Fruit fly (Drosophila melanogaster) whole organism, prepupa: ENCODE data around the gene Patr-1.
A peak's percentile ranks its signal among the peaks of the same experiment; 100 is the strongest.

Source experiments
- Blimp-1 ChIP-seq: fragments of 200-800 bp; sonication (Bioruptor generic); optimal IDR thresholded peaks from 3 replicates; lab custom pipeline; 2017; ENCODE audit warnings: missing biosample characterization, missing genetic modification characterization, mild to moderate bottlenecking, moderate library complexity, missing genetic modification reagents
- CG10631 ChIP-seq: fragments of 200-800 bp; sonication (Bioruptor generic); optimal IDR thresholded peaks from 2 replicates; lab custom pipeline; 2016; ENCODE audit warnings: missing biosample characterization, missing genetic modification characterization
- CG10669 ChIP-seq: fragments of 200-800 bp; sonication (Bioruptor generic); optimal IDR thresholded peaks from 3 replicates; lab custom pipeline; 2018; ENCODE audit warnings: missing biosample characterization, mild to moderate bottlenecking, missing genetic modification characterization, moderate library complexity
- CG11294 ChIP-seq: fragments of 200-800 bp; sonication (Bioruptor generic); IDR thresholded peaks from 2 replicates; pipeline ENCODE4 v1.3.6; 2022; ENCODE audit warnings: missing biosample characterization, missing genetic modification characterization
- CG11762 ChIP-seq: fragments of 200-800 bp; sonication (Bioruptor generic); optimal IDR thresholded peaks from 3 replicates; lab custom pipeline; 2016; ENCODE audit warnings: missing biosample characterization, missing genetic modification characterization; ENCODE audit not compliant: insufficient read depth
- CG11902 ChIP-seq: fragments of 200-800 bp; sonication (Bioruptor generic); optimal IDR thresholded peaks from 3 replicates; lab custom pipeline; 2016; ENCODE audit warnings: missing biosample characterization, missing genetic modification characterization
- CG15336 ChIP-seq: fragments of 200-800 bp; sonication (Bioruptor generic); IDR thresholded peaks from 2 replicates; pipeline ENCODE4 v1.3.6; 2022; ENCODE audit warnings: missing biosample characterization, missing genetic modification characterization
- CG1621 ChIP-seq: fragments of 200-800 bp; sonication (Bioruptor generic); optimal IDR thresholded peaks from 3 replicates; lab custom pipeline; 2018; ENCODE audit warnings: missing biosample characterization, mild to moderate bottlenecking, missing genetic modification characterization
- CG31627 ChIP-seq: fragments of 200-800 bp; sonication (Bioruptor generic); optimal IDR thresholded peaks from 3 replicates; lab custom pipeline; 2016; ENCODE audit warnings: missing biosample characterization, missing genetic modification characterization
- CG32006 ChIP-seq: fragments of 200-800 bp; sonication (Bioruptor generic); optimal IDR thresholded peaks from 3 replicates; lab custom pipeline; 2017; ENCODE audit warnings: missing biosample characterization, mild to moderate bottlenecking, missing genetic modification characterization
- CG34406 ChIP-seq: fragments of 200-800 bp; sonication (Bioruptor generic); optimal IDR thresholded peaks from 3 replicates; lab custom pipeline; 2016; ENCODE audit warnings: missing biosample characterization, missing genetic modification characterization
- CG3919 ChIP-seq: fragments of 200-800 bp; sonication (Bioruptor generic); optimal IDR thresholded peaks from 3 replicates; lab custom pipeline; 2016; ENCODE audit warnings: missing biosample characterization, missing genetic modification characterization
- CG4318 ChIP-seq: fragments of 200-800 bp; sonication (Bioruptor generic); optimal IDR thresholded peaks from 3 replicates; lab custom pipeline; 2017; ENCODE audit warnings: missing biosample characterization, mild to moderate bottlenecking, missing genetic modification characterization
- CG6276 ChIP-seq: fragments of 200-800 bp; sonication (Bioruptor generic); optimal IDR thresholded peaks from 2 replicates; lab custom pipeline; 2017; ENCODE audit warnings: missing biosample characterization, mild to moderate bottlenecking, missing genetic modification characterization
- CG6792 ChIP-seq: fragments of 200-800 bp; sonication (Bioruptor generic); optimal IDR thresholded peaks from 3 replicates; lab custom pipeline; 2016; ENCODE audit warnings: missing biosample characterization, missing genetic modification characterization
- CG7368 ChIP-seq: fragments of 200-800 bp; sonication (Bioruptor generic); optimal IDR thresholded peaks from 3 replicates; lab custom pipeline; 2016; ENCODE audit warnings: missing biosample characterization, missing genetic modification characterization
- CG8119 ChIP-seq: fragments of 200-800 bp; sonication (Bioruptor generic); IDR thresholded peaks from 3 replicates; pipeline ENCODE4 v1.3.6; 2022; ENCODE audit warnings: missing biosample characterization, missing genetic modification characterization
- CG8319 ChIP-seq: fragments of 200-800 bp; sonication (Bioruptor generic); optimal IDR thresholded peaks from 3 replicates; lab custom pipeline; 2016; ENCODE audit warnings: missing biosample characterization, missing genetic modification characterization
- CG8632 ChIP-seq: fragments of 200-800 bp; sonication (Bioruptor generic); optimal IDR thresholded peaks from 3 replicates; lab custom pipeline; 2016; ENCODE audit warnings: missing biosample characterization, missing genetic modification characterization
- CG9139 ChIP-seq: fragments of 200-800 bp; sonication (Bioruptor generic); optimal IDR thresholded peaks from 3 replicates; lab custom pipeline; 2017; ENCODE audit warnings: missing biosample characterization, mild to moderate bottlenecking, missing genetic modification characterization
- Eip93F ChIP-seq: fragments of 200-800 bp; sonication (Bioruptor generic); optimal IDR thresholded peaks from 2 replicates; lab custom pipeline; 2016; ENCODE audit warnings: missing biosample characterization, mild to moderate bottlenecking, missing genetic modification characterization
- Ets21C ChIP-seq: fragments of 200-800 bp; sonication (Bioruptor generic); optimal IDR thresholded peaks from 3 replicates; lab custom pipeline; 2016; ENCODE audit warnings: missing biosample characterization, missing genetic modification characterization
- Ets96B ChIP-seq: fragments of 200-800 bp; optimal IDR thresholded peaks from 2 replicates; lab custom pipeline; 2019; ENCODE audit warnings: missing biosample characterization, mild to moderate bottlenecking, missing genetic modification characterization, moderate library complexity
- Gug ChIP-seq: fragments of 200-800 bp; sonication (Bioruptor generic); IDR thresholded peaks from 2 replicates; pipeline ENCODE4 v1.3.6; 2022; ENCODE audit warnings: missing biosample characterization, missing genetic modification characterization
- Hr38 ChIP-seq: sonication (Bioruptor generic); optimal IDR thresholded peaks from 2 replicates; lab custom pipeline; 2016; ENCODE audit warnings: missing biosample characterization, missing genetic modification characterization
- Hr39 ChIP-seq: fragments of 200-800 bp; sonication (Bioruptor generic); optimal IDR thresholded peaks from 2 replicates; lab custom pipeline; 2016; ENCODE audit warnings: missing biosample characterization, missing genetic modification characterization
- Hr4 ChIP-seq: fragments of 200-800 bp; sonication (Bioruptor generic); optimal IDR thresholded peaks from 3 replicates; lab custom pipeline; 2016; ENCODE audit warnings: missing biosample characterization, missing genetic modification characterization
- Lpt ChIP-seq: fragments of 200-800 bp; sonication (Bioruptor generic); optimal IDR thresholded peaks from 3 replicates; lab custom pipeline; 2016; ENCODE audit warnings: missing biosample characterization, missing genetic modification characterization
- Met ChIP-seq: fragments of 200-800 bp; sonication (Bioruptor generic); optimal IDR thresholded peaks from 3 replicates; lab custom pipeline; 2016; ENCODE audit warnings: missing biosample characterization, missing genetic modification characterization
- OdsH ChIP-seq: fragments of 200-800 bp; sonication (Bioruptor generic); optimal IDR thresholded peaks from 3 replicates; lab custom pipeline; 2016; ENCODE audit warnings: missing biosample characterization, missing genetic modification characterization
- Smox ChIP-seq: fragments of 200-800 bp; sonication (Bioruptor generic); optimal IDR thresholded peaks from 3 replicates; lab custom pipeline; 2016; ENCODE audit warnings: missing biosample characterization, missing genetic modification characterization
- Sox102F ChIP-seq: fragments of 200-800 bp; sonication (Bioruptor generic); optimal IDR thresholded peaks from 2 replicates; lab custom pipeline; 2016; ENCODE audit warnings: missing biosample characterization, mild to moderate bottlenecking, missing genetic modification characterization
- Sox14 ChIP-seq: fragments of 200-800 bp; sonication (Bioruptor generic); optimal IDR thresholded peaks from 3 replicates; lab custom pipeline; 2016; ENCODE audit warnings: missing biosample characterization, missing genetic modification characterization
- Sox15 ChIP-seq: fragments of 200-800 bp; sonication (Bioruptor generic); optimal IDR thresholded peaks from 3 replicates; lab custom pipeline; 2016; ENCODE audit warnings: missing biosample characterization, missing genetic modification characterization
- achi ChIP-seq: fragments of 200-800 bp; sonication (Bioruptor generic); optimal IDR thresholded peaks from 3 replicates; lab custom pipeline; 2016; ENCODE audit warnings: missing biosample characterization, missing genetic modification characterization
- acj6 ChIP-seq: fragments of 200-800 bp; sonication (Bioruptor generic); optimal IDR thresholded peaks from 3 replicates; lab custom pipeline; 2016; ENCODE audit warnings: missing biosample characterization, missing genetic modification characterization
- cyc ChIP-seq: fragments of 200-800 bp; sonication (Bioruptor generic); optimal IDR thresholded peaks from 3 replicates; lab custom pipeline; 2016; ENCODE audit warnings: missing biosample characterization, missing genetic modification characterization
- dsx ChIP-seq: fragments of 200-800 bp; optimal IDR thresholded peaks from 3 replicates; lab custom pipeline; 2019; ENCODE audit warnings: missing biosample characterization, mild to moderate bottlenecking, missing genetic modification characterization, moderate library complexity; ENCODE audit not compliant: poor library complexity, severe bottlenecking
- eg ChIP-seq: fragments of 200-800 bp; sonication (Bioruptor generic); IDR thresholded peaks from 3 replicates; pipeline ENCODE4 v1.3.6; 2022; ENCODE audit warnings: missing biosample characterization, missing genetic modification characterization
- esn ChIP-seq: fragments of 200-800 bp; sonication (Bioruptor generic); optimal IDR thresholded peaks from 2 replicates; lab custom pipeline; 2016; ENCODE audit warnings: missing biosample characterization, mild to moderate bottlenecking, missing genetic modification characterization, moderate library complexity
- fd59A ChIP-seq: fragments of 200-800 bp; sonication (Bioruptor generic); optimal IDR thresholded peaks from 2 replicates; lab custom pipeline; 2017; ENCODE audit warnings: missing biosample characterization, mild to moderate bottlenecking, missing genetic modification characterization, missing genetic modification reagents
- fd85E ChIP-seq: fragments of 200-800 bp; sonication (Bioruptor generic); optimal IDR thresholded peaks from 3 replicates; lab custom pipeline; 2016; ENCODE audit warnings: missing biosample characterization, missing genetic modification characterization
- lz ChIP-seq: fragments of 200-800 bp; sonication (Bioruptor generic); optimal IDR thresholded peaks from 3 replicates; lab custom pipeline; 2016; ENCODE audit warnings: missing biosample characterization, missing genetic modification characterization
- net ChIP-seq: fragments of 200-800 bp; sonication (Bioruptor generic); optimal IDR thresholded peaks from 3 replicates; lab custom pipeline; 2016; ENCODE audit warnings: missing biosample characterization, missing genetic modification characterization
- pdm3 ChIP-seq: fragments of 200-800 bp; sonication (Bioruptor generic); optimal IDR thresholded peaks from 3 replicates; lab custom pipeline; 2016; ENCODE audit warnings: missing biosample characterization, missing genetic modification characterization
- spab ChIP-seq: fragments of 200-800 bp; sonication (Bioruptor generic); optimal IDR thresholded peaks from 2 replicates; lab custom pipeline; 2017; ENCODE audit warnings: missing biosample characterization, mild to moderate bottlenecking, missing genetic modification characterization, missing genetic modification reagents
- svp ChIP-seq: fragments of 200-800 bp; sonication (Bioruptor generic); peaks from one replicate; lab custom pipeline; 2016; ENCODE audit warnings: missing biosample characterization, missing genetic modification characterization
- topi ChIP-seq: fragments of 200-800 bp; sonication (Bioruptor generic); optimal IDR thresholded peaks from 3 replicates; lab custom pipeline; 2016; ENCODE audit warnings: missing biosample characterization, missing genetic modification characterization

Patr-1 gene

DNA sequence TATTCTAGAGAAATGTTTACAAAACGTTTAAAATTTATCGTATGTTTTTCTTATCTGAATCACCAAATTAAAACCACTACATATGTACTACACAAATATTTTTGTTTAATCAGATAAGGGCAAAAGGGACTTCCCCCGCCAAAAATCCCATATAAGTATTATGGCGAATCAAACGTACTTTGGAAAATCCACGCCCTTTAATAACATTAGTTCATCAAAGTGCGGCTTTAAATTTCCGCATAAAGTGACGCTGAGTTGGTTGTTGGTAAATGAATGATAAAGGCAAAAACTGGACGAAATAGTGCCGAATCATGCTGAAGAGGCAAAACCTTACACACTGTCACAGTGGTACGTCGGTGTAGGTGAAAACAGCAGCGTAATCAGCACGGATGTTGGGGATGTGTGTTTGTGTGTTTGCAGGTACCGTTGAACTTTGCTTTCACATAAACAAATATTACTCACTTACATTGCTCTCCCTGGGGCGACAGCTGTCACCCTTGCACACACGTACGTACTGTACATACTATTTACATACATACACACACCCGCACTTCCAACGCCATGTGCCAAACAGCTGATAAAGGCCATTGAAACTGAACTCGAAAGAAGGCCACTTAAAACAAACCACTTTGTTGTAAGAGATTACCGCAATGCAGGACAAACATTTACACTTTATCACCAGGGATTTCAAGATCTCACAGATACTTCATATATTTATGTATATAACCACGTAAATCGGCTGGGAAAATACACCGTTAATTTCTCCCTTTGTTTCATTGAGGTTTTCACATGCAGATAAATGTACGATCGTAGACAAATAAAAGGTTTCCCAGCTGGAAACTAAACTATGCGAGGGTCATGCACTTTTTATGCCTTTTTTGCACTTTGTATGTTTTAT lies 35.8 kb downstream of the Patr-1 start (continued):
- TF ChIP-seq cyc (GFP tag; lab: Kevin White, UChicago) = no peak
- TF ChIP-seq Sox14 (GFP tag; lab: Kevin White, UChicago) = no peak
- no peak for TF ChIP-seq OdsH (GFP tag; lab: Kevin White, UChicago)

DNA sequence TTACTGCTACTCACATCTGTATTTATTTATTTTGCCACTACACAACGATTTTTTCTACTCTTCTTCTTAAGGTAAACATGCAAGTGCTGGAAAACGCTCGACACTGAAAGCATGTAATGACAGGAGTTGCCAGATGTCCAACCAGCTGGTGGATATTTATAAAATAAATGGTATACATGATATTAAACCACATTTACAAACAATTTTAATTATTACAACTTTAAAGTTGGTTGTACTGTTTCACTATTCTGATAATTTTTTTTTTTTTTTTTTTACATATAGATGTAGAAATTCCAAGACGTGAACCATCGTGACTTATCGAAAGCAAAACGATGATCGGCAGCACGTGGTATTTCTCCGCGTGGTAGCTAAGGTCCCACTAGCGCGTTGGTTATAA lies 36.5 kb downstream of the Patr-1 start, which contains the start of the genes Keap1 and kuk:
Gene Keap1, minus strand, starts transcription at position 87 of the 397 bp plus-strand sequence.
Gene kuk, plus strand, starts transcription at position 386 of the 397 bp plus-strand sequence.
- TF ChIP-seq CG6792 (GFP tag; lab: Kevin White, UChicago) (peak; percentile 8), Lpt (GFP tag; lab: Kevin White, UChicago) (peak; percentile 23), CG8632 (GFP tag; lab: Kevin White, UChicago) (no peak), Hr39 (peak; percentile 61), achi (GFP tag; lab: Kevin White, UChicago) (peak; percentile 17), net (GFP tag; lab: Kevin White, UChicago) (no peak), CG11294 (GFP tag; lab: Robert Waterston, UW) (no peak), CG8319 (GFP tag; lab: Kevin White, UChicago) (peak; percentile 19), OdsH (GFP tag; lab: Kevin White, UChicago) (peak; percentile 65), Smox (GFP tag; lab: Kevin White, UChicago) (peak; percentile 66), lz (GFP tag; lab: Kevin White, UChicago) (peak; percentile 70), CG1621 (tag; lab: Kevin White, UChicago) (no peak), topi (GFP tag; lab: Kevin White, UChicago) (peak; percentile 19), CG10631 (GFP tag; lab: Kevin White, UChicago) (peak; percentile 54), svp (GFP tag; lab: Kevin White, UChicago) (no peak), Met (GFP tag; lab: Kevin White, UChicago) (peak; percentile 71), cyc (GFP tag; lab: Kevin White, UChicago) (peak; percentile 43), CG4318 (GFP tag; lab: Kevin White, UChicago) (no peak), pdm3 (GFP tag; lab: Kevin White, UChicago) (peak; percentile 60), CG10669 (no peak), Hr38 (no peak), Ets96B (tag; lab: Kevin White, UChicago) (no peak), CG7368 (GFP tag; lab: Kevin White, UChicago) (no peak), CG11902 (GFP tag; lab: Kevin White, UChicago) (no peak), CG8119 (no peak), Ets21C (GFP tag; lab: Kevin White, UChicago) (peak; percentile 44), CG9139 (GFP tag; lab: Kevin White, UChicago) (no peak), Hr4 (GFP tag; lab: Kevin White, UChicago) (peak; percentile 38), Sox102F (peak; percentile 36), Sox15 (GFP tag; lab: Kevin White, UChicago) (peak; percentile 17), acj6 (GFP tag; lab: Kevin White, UChicago) (peak; percentile 57), CG34406 (GFP tag; lab: Kevin White, UChicago) (peak; percentile 42), CG15336 (no peak), spab (GFP tag; lab: Kevin White, UChicago) (no peak), Eip93F (GFP tag; lab: Kevin White, UChicago) (peak; percentile 43), dsx (GFP tag; lab: Kevin White, UChicago) (no peak), CG6276 (GFP tag; lab: Kevin White, UChicago) (no peak), CG31627 (GFP tag; lab: Kevin White, UChicago) (peak; percentile 65), eg (GFP tag; lab: Robert Waterston, UW) (peak; percentile 72; the same call in 1 of the 3 replicates), CG3919 (peak; percentile 41), fd85E (GFP tag; lab: Kevin White, UChicago) (no peak), Sox14 (GFP tag; lab: Kevin White, UChicago) (peak; percentile 84), esn (GFP tag; lab: Kevin White, UChicago) (peak; percentile 69), CG11762 (GFP tag; lab: Kevin White, UChicago) (peak; percentile 17), Blimp-1 (no peak), Gug (GFP tag; lab: Robert Waterston, UW) (peak; percentile 48; the same call in 1 of the 2 replicates), CG32006 (GFP tag; lab: Kevin White, UChicago) (peak; percentile 21), fd59A (no peak)
